Fruit fly (Drosophila melanogaster) whole organism, embryonic: Measurements from ENCODE around the gene Atat.

ENCODE experiments used
- ATbp ChIP-seq: fragments of 200-800 bp; sonication (Bioruptor generic); optimal IDR thresholded peaks from 2 replicates; lab custom pipeline; 2017; ENCODE audit warnings: missing biosample characterization, mild to moderate bottlenecking, missing genetic modification characterization, missing genetic modification reagents
- B-H1 ChIP-seq: fragments of 200-800 bp; sonication (Bioruptor generic); IDR thresholded peaks from 3 replicates; pipeline ENCODE4 v1.3.6; 2022; ENCODE audit warnings: missing biosample characterization, missing genetic modification characterization
- CG10321 ChIP-seq: fragments of 200-800 bp; sonication (Bioruptor generic); IDR thresholded peaks from 2 replicates; pipeline ENCODE4 v1.3.6; 2022; ENCODE audit warnings: missing biosample characterization, missing genetic modification characterization
- CG10979 ChIP-seq: fragments of 200-800 bp; sonication (Bioruptor generic); optimal IDR thresholded peaks from 2 replicates; lab custom pipeline; 2018; ENCODE audit warnings: missing biosample characterization, mild to moderate bottlenecking, missing genetic modification characterization, moderate library complexity
- CG11695 ChIP-seq: fragments of 200-800 bp; sonication (Bioruptor generic); IDR thresholded peaks from 3 replicates; pipeline ENCODE4 v1.3.6; 2022; ENCODE audit warnings: missing biosample characterization, missing genetic modification characterization
- CG12104 ChIP-seq: fragments of 200-800 bp; sonication (Bioruptor generic); optimal IDR thresholded peaks from 3 replicates; lab custom pipeline; 2016; ENCODE audit warnings: missing biosample characterization, missing genetic modification characterization
- CG12155 ChIP-seq: fragments of 200-800 bp; sonication (Bioruptor generic); optimal IDR thresholded peaks from 3 replicates; lab custom pipeline; 2016; ENCODE audit warnings: missing biosample characterization, missing genetic modification characterization
- CG12391 ChIP-seq: fragments of 200-800 bp; sonication (Bioruptor generic); optimal IDR thresholded peaks from 3 replicates; lab custom pipeline; 2018; ENCODE audit warnings: missing biosample characterization, mild to moderate bottlenecking, missing genetic modification characterization, moderate library complexity
- CG13287 ChIP-seq: fragments of 200-800 bp; sonication (Bioruptor generic); IDR thresholded peaks from 2 replicates; pipeline ENCODE4 v1.3.6; 2022; ENCODE audit warnings: missing biosample characterization, missing genetic modification characterization; ENCODE audit not compliant: partially characterized antibody
- CG13424 ChIP-seq: fragments of 200-800 bp; sonication (Bioruptor generic); optimal IDR thresholded peaks from 2 replicates; lab custom pipeline; 2019; ENCODE audit warnings: missing biosample characterization, mild to moderate bottlenecking, missing genetic modification characterization, moderate library complexity
- CG17359 ChIP-seq: fragments of 200-800 bp; sonication (Bioruptor generic); optimal IDR thresholded peaks from 3 replicates; lab custom pipeline; 2018; ENCODE audit warnings: missing biosample characterization, mild to moderate bottlenecking, missing genetic modification characterization, moderate library complexity
- CG18476 ChIP-seq: fragments of 200-800 bp; sonication (Bioruptor generic); optimal IDR thresholded peaks from 2 replicates; lab custom pipeline; 2016; ENCODE audit warnings: missing biosample characterization, mild to moderate bottlenecking, missing genetic modification characterization
- CG18599 ChIP-seq: fragments of 200-800 bp; sonication (Bioruptor generic); optimal IDR thresholded peaks from 3 replicates; lab custom pipeline; 2017; ENCODE audit warnings: missing biosample characterization, missing genetic modification characterization, mild to moderate bottlenecking, moderate library complexity, missing genetic modification reagents
- CG2116 ChIP-seq: fragments of 200-800 bp; sonication (Bioruptor generic); optimal IDR thresholded peaks from 3 replicates; lab custom pipeline; 2018; ENCODE audit warnings: missing biosample characterization, mild to moderate bottlenecking, missing genetic modification characterization
- CG30403 ChIP-seq: fragments of 200-800 bp; sonication (Bioruptor generic); optimal IDR thresholded peaks from 3 replicates; lab custom pipeline; 2016; ENCODE audit warnings: missing biosample characterization, missing genetic modification characterization
- CG32532 ChIP-seq: fragments of 200-800 bp; sonication (Bioruptor generic); IDR thresholded peaks from 2 replicates; pipeline ENCODE4 v1.3.6; 2022; ENCODE audit warnings: missing biosample characterization, missing genetic modification characterization
- CG3281 ChIP-seq: fragments of 200-800 bp; sonication (Bioruptor generic); optimal IDR thresholded peaks from 3 replicates; lab custom pipeline; 2017; ENCODE audit warnings: missing biosample characterization, mild to moderate bottlenecking, missing genetic modification characterization
- CG34224 ChIP-seq: fragments of 200-800 bp; sonication (Bioruptor generic); IDR thresholded peaks from 3 replicates; pipeline ENCODE4 v1.3.6; 2022; ENCODE audit warnings: missing biosample characterization, missing genetic modification characterization; ENCODE audit not compliant: partially characterized antibody
- CG3995 ChIP-seq: fragments of 200-800 bp; sonication (Bioruptor generic); optimal IDR thresholded peaks from 3 replicates; lab custom pipeline; 2016; ENCODE audit warnings: missing biosample characterization, missing genetic modification characterization
- CG42726 ChIP-seq: fragments of 200-800 bp; sonication (Bioruptor generic); IDR thresholded peaks from 2 replicates; pipeline ENCODE4 v1.3.6; 2022; ENCODE audit warnings: missing biosample characterization, missing genetic modification characterization; ENCODE audit not compliant: partially characterized antibody
- CG4617 ChIP-seq: fragments of 200-800 bp; sonication (Bioruptor generic); optimal IDR thresholded peaks from 3 replicates; lab custom pipeline; 2016; ENCODE audit warnings: missing biosample characterization, missing genetic modification characterization, borderline replicate concordance
- CG4707 ChIP-seq: fragments of 200-800 bp; sonication (Bioruptor generic); optimal IDR thresholded peaks from 2 replicates; lab custom pipeline; 2018; ENCODE audit warnings: missing biosample characterization, mild to moderate bottlenecking, missing genetic modification characterization, moderate library complexity
- H2.0 ChIP-seq: fragments of 200-800 bp; sonication (Bioruptor generic); IDR thresholded peaks from 2 replicates; pipeline ENCODE4 v1.3.6; 2022; ENCODE audit warnings: missing biosample characterization, missing genetic modification characterization
- Hand ChIP-seq: fragments of 200-800 bp; sonication (Bioruptor generic); optimal IDR thresholded peaks from 2 replicates; lab custom pipeline; 2017; ENCODE audit warnings: mild to moderate bottlenecking, missing biosample characterization, missing genetic modification reagents, missing genetic modification characterization
- Hr3 ChIP-seq: fragments of 200-800 bp; sonication (Bioruptor generic); optimal IDR thresholded peaks from 3 replicates; lab custom pipeline; 2016; ENCODE audit warnings: missing biosample characterization, missing genetic modification characterization
- Sox100B ChIP-seq: fragments of 200-800 bp; sonication (Bioruptor generic); optimal IDR thresholded peaks from 3 replicates; lab custom pipeline; 2018; ENCODE audit warnings: missing biosample characterization, mild to moderate bottlenecking, missing genetic modification characterization
- Sox102F ChIP-seq: fragments of 200-800 bp; sonication (Bioruptor generic); optimal IDR thresholded peaks from 2 replicates; lab custom pipeline; 2018; ENCODE audit warnings: missing biosample characterization, mild to moderate bottlenecking, missing genetic modification characterization, moderate library complexity
- Ssrp ChIP-seq: fragments of 200-800 bp; sonication (Bioruptor generic); optimal IDR thresholded peaks from 2 replicates; lab custom pipeline; 2018; ENCODE audit warnings: missing biosample characterization, mild to moderate bottlenecking, missing genetic modification characterization, moderate library complexity
- abd-A ChIP-seq: fragments of 200-800 bp; sonication (Bioruptor generic); optimal IDR thresholded peaks from 3 replicates; lab custom pipeline; 2019; ENCODE audit warnings: missing biosample characterization, mild to moderate bottlenecking, missing genetic modification characterization, moderate library complexity
- bab2 ChIP-seq: fragments of 200-800 bp; sonication (Bioruptor generic); optimal IDR thresholded peaks from 2 replicates; lab custom pipeline; 2016; ENCODE audit warnings: missing biosample characterization, missing genetic modification characterization
- bbx ChIP-seq: fragments of 200-800 bp; sonication (Bioruptor generic); IDR thresholded peaks from 2 replicates; pipeline ENCODE4 v1.3.6; 2022; ENCODE audit warnings: missing biosample characterization, missing genetic modification characterization; ENCODE audit not compliant: partially characterized antibody
- disco-r ChIP-seq: fragments of 200-800 bp; sonication (Bioruptor generic); optimal IDR thresholded peaks from 2 replicates; lab custom pipeline; 2016; ENCODE audit warnings: missing biosample characterization, missing genetic modification characterization
- esg ChIP-seq: fragments of 200-800 bp; sonication (Bioruptor generic); conservative IDR thresholded peaks from 2 replicates; pipeline ENCODE4 v1.3.6; 2022; ENCODE audit warnings: missing biosample characterization, missing genetic modification characterization
- ewg ChIP-seq: fragments of 200-800 bp; sonication (Bioruptor generic); optimal IDR thresholded peaks from 3 replicates; lab custom pipeline; 2017; ENCODE audit warnings: mild to moderate bottlenecking, missing biosample characterization, missing genetic modification reagents, missing genetic modification characterization
- eyg ChIP-seq: fragments of 200-800 bp; sonication (Bioruptor generic); optimal IDR thresholded peaks from 3 replicates; lab custom pipeline; 2016; ENCODE audit warnings: missing biosample characterization, missing genetic modification characterization
- grau ChIP-seq: fragments of 200-800 bp; optimal IDR thresholded peaks from 3 replicates; lab custom pipeline; 2019; ENCODE audit warnings: missing biosample characterization, mild to moderate bottlenecking, missing genetic modification characterization, moderate library complexity
- ken ChIP-seq: fragments of 200-800 bp; sonication (Bioruptor generic); IDR thresholded peaks from 3 replicates; pipeline ENCODE4 v1.3.6; 2022; ENCODE audit warnings: missing biosample characterization, missing genetic modification characterization
- klu ChIP-seq: fragments of 200-800 bp; sonication (Bioruptor generic); IDR thresholded peaks from 2 replicates; pipeline ENCODE4 v1.3.6; 2022; ENCODE audit warnings: missing biosample characterization, missing genetic modification characterization
- kni ChIP-seq: fragments of 200-800 bp; sonication (Bioruptor generic); optimal IDR thresholded peaks from 3 replicates; lab custom pipeline; 2017; ENCODE audit warnings: mild to moderate bottlenecking, missing biosample characterization, missing genetic modification reagents, missing genetic modification characterization
- lmd ChIP-seq: fragments of 200-800 bp; sonication (Bioruptor generic); IDR thresholded peaks from 2 replicates; pipeline ENCODE4 v1.3.6; 2022; ENCODE audit warnings: missing biosample characterization, missing genetic modification characterization
- nmo ChIP-seq: fragments of 200-800 bp; sonication (Bioruptor generic); optimal IDR thresholded peaks from 2 replicates; lab custom pipeline; 2018; ENCODE audit warnings: missing biosample characterization, mild to moderate bottlenecking, missing genetic modification characterization, moderate library complexity
- pan ChIP-seq, 4 experiments: fragments of >200 bp in 3 of 4; fragments of 200-800 bp in 1 of 4; sonication (Bioruptor generic) in 1 of 4; optimal IDR thresholded peaks in 3 of 4; IDR thresholded peaks in 1 of 4; 2 replicates each; pipeline versions ENCODE4 v1.3.6 to Lab custom; 2017 to 2022; ENCODE audit warnings: missing biosample characterization in 2 of 4, missing genetic modification characterization in 2 of 4, mixed read lengths in 1 of 4
- peb ChIP-seq: fragments of 200-800 bp; sonication (Bioruptor generic); IDR thresholded peaks from 2 replicates; pipeline ENCODE4 v1.3.6; 2022; ENCODE audit warnings: missing biosample characterization, missing genetic modification characterization
- sd ChIP-seq: fragments of 200-800 bp; sonication (Bioruptor generic); optimal IDR thresholded peaks from 3 replicates; lab custom pipeline; 2018; ENCODE audit warnings: missing biosample characterization, mild to moderate bottlenecking, missing genetic modification characterization, moderate library complexity
- slbo ChIP-seq: fragments of 200-800 bp; sonication (Bioruptor generic); IDR thresholded peaks from 2 replicates; pipeline ENCODE4 v1.3.6; 2022; ENCODE audit warnings: missing biosample characterization, missing genetic modification characterization
- sr ChIP-seq: fragments of 200-800 bp; sonication (Bioruptor generic); IDR thresholded peaks from 3 replicates; pipeline ENCODE4 v1.3.6; 2022; ENCODE audit warnings: missing biosample characterization, missing genetic modification characterization
- trh ChIP-seq: fragments of 200-800 bp; sonication (Bioruptor generic); optimal IDR thresholded peaks from 2 replicates; lab custom pipeline; 2016; ENCODE audit warnings: missing biosample characterization, missing genetic modification characterization
- unpg ChIP-seq: fragments of 200-800 bp; sonication (Bioruptor generic); optimal IDR thresholded peaks from 3 replicates; lab custom pipeline; 2018; ENCODE audit warnings: missing biosample characterization, mild to moderate bottlenecking, missing genetic modification characterization, moderate library complexity
- vfl ChIP-seq: fragments of 200-800 bp; sonication (Bioruptor generic); optimal IDR thresholded peaks from 2 replicates; lab custom pipeline; 2016; ENCODE audit warnings: missing biosample characterization, missing genetic modification characterization
- zen ChIP-seq: fragments of 200-800 bp; sonication (Bioruptor generic); optimal IDR thresholded peaks from 3 replicates; lab custom pipeline; 2018; ENCODE audit warnings: missing biosample characterization, mild to moderate bottlenecking, missing genetic modification characterization, moderate library complexity

Gene Atat

DNA sequence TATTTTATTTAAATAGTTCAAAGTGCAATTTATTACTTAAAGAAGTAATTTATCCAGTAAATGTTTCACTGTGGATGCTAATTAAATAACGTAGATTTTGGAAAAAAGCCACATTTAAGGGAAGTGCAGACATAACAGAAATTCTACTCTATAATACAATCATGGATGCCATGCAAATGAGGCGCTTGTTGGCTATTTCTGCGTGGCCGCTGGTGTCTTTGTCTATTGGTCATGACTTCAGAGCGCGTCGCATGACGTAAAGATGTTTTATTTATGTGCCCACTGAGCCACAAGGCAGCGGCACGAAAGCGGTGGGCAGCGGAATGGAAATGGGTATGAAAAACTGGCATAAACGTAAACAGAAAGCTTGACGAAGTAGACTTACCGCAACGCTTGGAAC, 720 bp downstream of the Atat start (continued):
- TF ChIP-seq grau (tag; lab: Kevin White, UChicago) = peak; percentile 35
- TF ChIP-seq CG18599 = peak; percentile 23
- no peak for TF ChIP-seq klu (GFP tag; lab: Robert Waterston, UW)
- peak; percentile 12 for TF ChIP-seq CG10979 (tag; lab: Kevin White, UChicago)
- TF ChIP-seq ewg = no peak
- peak; percentile 29 for TF ChIP-seq ATbp (GFP tag; lab: Kevin White, UChicago)
- TF ChIP-seq pan (optimal IDR thresholded peaks at IDR 0.05; lab: Kevin White, UChicago) = no peak
- peak in 1 of 2 experiments; percentile 24 for TF ChIP-seq pan (GFP tag; optimal IDR thresholded peaks at IDR 0.05 in 1 of 2, IDR thresholded peaks at IDR 0.05 in 1 of 2)
- TF ChIP-seq CG4707 (GFP tag; lab: Kevin White, UChicago) = no peak
- no peak for TF ChIP-seq disco-r
- TF ChIP-seq zen (tag; lab: Kevin White, UChicago) = no peak
- TF ChIP-seq nmo (GFP tag; lab: Kevin White, UChicago) = peak; percentile 16
- TF ChIP-seq vfl (GFP tag; lab: Kevin White, UChicago) = peak; percentile 12
- TF ChIP-seq CG10321 (GFP tag; lab: Robert Waterston, UW) = no peak
- TF ChIP-seq Hand = no peak
- TF ChIP-seq Sox100B (GFP tag; lab: Kevin White, UChicago) = peak; percentile 42
- TF ChIP-seq CG32532 = peak; percentile 16; the same call in 1 of the 2 replicates
- TF ChIP-seq sr (GFP tag; lab: Robert Waterston, UW) = peak; percentile 19; the same call in 1 of the 3 replicates
- TF ChIP-seq kni (GFP tag; lab: Kevin White, UChicago) = no peak
- TF ChIP-seq trh (GFP tag; lab: Kevin White, UChicago) = no peak
- TF ChIP-seq unpg (GFP tag; lab: Kevin White, UChicago) = peak; percentile 18
- TF ChIP-seq CG12104 (GFP tag; lab: Kevin White, UChicago) = no peak
- TF ChIP-seq CG13424 (tag; lab: Kevin White, UChicago) = peak; percentile 28
- 0 out of 3 replicates have a peak, but pooled peaks have one; percentile 17 for TF ChIP-seq ken
- peak; percentile 18; the same call in 1 of the 2 replicates for TF ChIP-seq lmd
- peak; percentile 28 for TF ChIP-seq Ssrp (tag; lab: Kevin White, UChicago)
- TF ChIP-seq peb (GFP tag; lab: Robert Waterston, UW) = no peak
- TF ChIP-seq Sox102F (GFP tag; lab: Kevin White, UChicago) = peak; percentile 32
- no peak for TF ChIP-seq eyg
- no peak for TF ChIP-seq B-H1 (GFP tag; lab: Robert Waterston, UW)
- TF ChIP-seq abd-A (tag; lab: Kevin White, UChicago) = no peak

DNA sequence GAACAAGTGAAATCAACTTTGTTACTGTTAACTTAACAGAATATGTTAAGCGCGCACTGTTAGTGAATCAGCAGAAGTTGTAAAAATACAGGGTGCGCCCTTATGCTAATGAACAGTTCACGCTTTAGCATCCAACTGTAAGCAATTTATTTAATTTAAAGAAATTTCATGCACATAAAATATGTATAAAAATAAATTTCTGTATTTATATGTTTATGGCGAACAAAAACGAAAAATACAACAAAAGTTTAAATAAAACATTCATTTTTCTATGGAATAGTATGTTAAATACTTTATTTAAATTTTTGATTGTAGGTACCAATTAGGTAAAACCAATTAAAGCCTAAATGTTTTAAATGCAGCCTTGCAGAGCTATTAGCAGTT, 2.0 kb downstream of the Atat start:
- TF ChIP-seq CG2116 (GFP tag; lab: Kevin White, UChicago) = peak; percentile 43
- no peak for TF ChIP-seq CG42726
- TF ChIP-seq CG11695 = peak; percentile 56; the same call in 2 of the 3 replicates
- no peak for TF ChIP-seq esg
- peak; percentile 41 for TF ChIP-seq CG18476 (GFP tag; lab: Kevin White, UChicago)
- peak; percentile 12 for TF ChIP-seq CG12155 (GFP tag; lab: Kevin White, UChicago)
- TF ChIP-seq CG3281 (GFP tag; lab: Kevin White, UChicago) = peak; percentile 39
- no peak for TF ChIP-seq H2.0
- peak; percentile 35 for TF ChIP-seq CG17359 (tag; lab: Kevin White, UChicago)
- TF ChIP-seq Sox100B (GFP tag; lab: Kevin White, UChicago) = peak; percentile 21
- TF ChIP-seq slbo (GFP tag; lab: Robert Waterston, UW) = peak; percentile 31; the same call in 1 of the 2 replicates
- no peak for TF ChIP-seq CG34224 (GFP tag; lab: Robert Waterston, UW)
- TF ChIP-seq Hr3 = no peak
- no peak for TF ChIP-seq bab2
- TF ChIP-seq CG4617 (GFP tag; lab: Kevin White, UChicago) = no peak
- TF ChIP-seq bbx = no peak
- no peak for TF ChIP-seq CG13287 (GFP tag; lab: Robert Waterston, UW)
- TF ChIP-seq sd (tag; lab: Kevin White, UChicago) = no peak
- TF ChIP-seq CG12391 (tag; lab: Kevin White, UChicago) = peak; percentile 56
- peak; percentile 28 for TF ChIP-seq CG30403
- peak; percentile 27 for TF ChIP-seq CG3995
- peak; percentile 26 for TF ChIP-seq Hand
